Worm (Caenorhabditis elegans): ENCODE results near the gene math-7.

The math-7 gene

ce11 chrII:1848109-1848508 lies 38.2 kb downstream of the math-7 start, which contains the start of gene fbxb-97:
fbxb-97 (minus strand) TSS chrII:1848161.
- no peak for TF ChIP-seq unc-62 (GFP tag; optimal IDR thresholded peaks at IDR 0.05)

ce11 chrII:1844552-1844951 lies 41.7 kb downstream of the math-7 start:
- TF ChIP-seq unc-62 (GFP tag; optimal IDR thresholded peaks at IDR 0.05) = no peak

ce11 chrII:1842894-1843293 lies 43.4 kb downstream of the math-7 start, which contains the start of the genes C52E2.5 and C52E2.4:
C52E2.5 (minus strand) TSS chrII:1842936.
C52E2.4 (plus strand) TSS chrII:1843145.
- TF ChIP-seq unc-62 (GFP tag; optimal IDR thresholded peaks at IDR 0.05) = no peak

ce11 chrII:1836204-1836603 lies 50.1 kb downstream of the math-7 start, which contains the start of gene T08E11.1:
T08E11.1 (plus strand) TSS chrII:1836504.
- no peak for TF ChIP-seq unc-62 (GFP tag; optimal IDR thresholded peaks at IDR 0.05)
